Worm (Caenorhabditis elegans) whole organism, L4/young adult: ENCODE data around the gene mpz-5.

Experiments
- W03F9.2 ChIP-seq: fragments of 150-350 bp; optimal IDR thresholded peaks from 2 replicates; lab custom pipeline; 2014; ENCODE audit warnings: missing biosample characterization, missing genetic modification characterization
- dao-5 ChIP-seq: sonication (generic microtip); optimal IDR thresholded peaks from 2 replicates; lab custom pipeline; 2016; ENCODE audit warnings: missing genotype, missing genetic modification characterization, moderate library complexity, missing compliant biosample characterization
- him-1 ChIP-seq: sonication (generic microtip); optimal IDR thresholded peaks from 2 replicates; lab custom pipeline; 2016; ENCODE audit warnings: missing genotype, missing genetic modification reagents, missing genetic modification characterization, missing compliant biosample characterization

DNA sequence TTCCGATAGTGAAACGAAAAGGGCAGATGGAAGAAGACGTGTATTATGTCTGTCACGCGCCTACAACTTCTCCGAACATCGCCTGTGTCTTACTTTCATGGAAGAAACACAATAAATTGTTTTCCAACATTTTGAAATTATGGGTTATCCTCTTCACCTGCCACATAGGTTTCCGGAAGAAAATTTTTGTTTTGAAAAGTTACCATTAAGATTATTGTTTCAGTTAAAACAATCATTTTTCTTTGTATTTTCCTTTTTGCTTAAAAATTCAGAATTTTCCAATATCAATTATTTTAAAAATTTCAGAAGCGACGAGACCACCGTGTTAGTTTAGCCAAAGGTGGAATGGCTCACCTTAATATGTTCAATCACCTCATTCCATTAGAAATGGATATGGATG, 979 bp upstream of the mpz-5 start, which contains the start of gene mask-1:
- TF ChIP-seq dao-5 (tag; lab: Kevin White, UChicago) (no peak), him-1 (tag; lab: Kevin White, UChicago) (no peak), W03F9.2 (tag; lab: Kevin White, UChicago) (no peak)
